Worm (Caenorhabditis elegans): ENCODE measurements around the gene W08G11.5.

ce11 chrV:16350775-16351378 is 4.6 kb upstream of the W08G11.5 start:
- TF ChIP-seq nhr-11 (tag; optimal IDR thresholded peaks at IDR 0.05), result no peak
- TF ChIP-seq pha-4 (tag; optimal IDR thresholded peaks at IDR 0.05), result no peak
